Fruit fly (Drosophila melanogaster) whole organism, embryonic: Measurements from ENCODE around the gene Lon.

Experiments
- Awh ChIP-seq: fragments of 200-800 bp; sonication (Bioruptor generic); IDR thresholded peaks from 2 replicates; pipeline ENCODE4, ENCODE4 v1.3.6; 2022; ENCODE audit warnings: missing biosample characterization, missing genetic modification characterization
- CG10209 ChIP-seq: fragments of 200-800 bp; sonication (Bioruptor generic); optimal IDR thresholded peaks from 3 replicates; lab custom pipeline; 2017; ENCODE audit warnings: missing biosample characterization, mild to moderate bottlenecking, missing genetic modification characterization, missing genetic modification reagents
- CG10267 ChIP-seq: fragments of 200-800 bp; sonication (Bioruptor generic); optimal IDR thresholded peaks from 2 replicates; lab custom pipeline; 2018; ENCODE audit warnings: missing biosample characterization, mild to moderate bottlenecking, missing genetic modification characterization, moderate library complexity
- CG11398 ChIP-seq: fragments of 200-800 bp; sonication (Bioruptor generic); optimal IDR thresholded peaks from 2 replicates; lab custom pipeline; 2016; ENCODE audit warnings: missing biosample characterization, missing genetic modification characterization
- CG11456 ChIP-seq: fragments of 200-800 bp; sonication (Bioruptor generic); IDR thresholded peaks from 3 replicates; pipeline ENCODE4 v1.3.6; 2022; ENCODE audit warnings: missing biosample characterization, missing genetic modification characterization
- CG12071 ChIP-seq: fragments of 200-800 bp; sonication (Bioruptor generic); optimal IDR thresholded peaks from 3 replicates; lab custom pipeline; 2018; ENCODE audit warnings: missing biosample characterization, mild to moderate bottlenecking, missing genetic modification characterization
- CG12155 ChIP-seq: fragments of 200-800 bp; sonication (Bioruptor generic); optimal IDR thresholded peaks from 3 replicates; lab custom pipeline; 2016; ENCODE audit warnings: missing biosample characterization, missing genetic modification characterization
- CG12299 ChIP-seq: fragments of 200-800 bp; sonication (Bioruptor generic); optimal IDR thresholded peaks from 2 replicates; lab custom pipeline; 2018; ENCODE audit warnings: missing biosample characterization, mild to moderate bottlenecking, missing genetic modification characterization
- CG14965 ChIP-seq: fragments of 200-800 bp; sonication (Bioruptor generic); optimal IDR thresholded peaks from 2 replicates; lab custom pipeline; 2016; ENCODE audit warnings: missing biosample characterization, missing genetic modification characterization, borderline replicate concordance
- CG17385 ChIP-seq: fragments of 200-800 bp; sonication (Bioruptor generic); optimal IDR thresholded peaks from 3 replicates; lab custom pipeline; 2018; ENCODE audit warnings: missing biosample characterization, mild to moderate bottlenecking, missing genetic modification characterization
- CG17612 ChIP-seq: fragments of 200-800 bp; sonication (Bioruptor generic); IDR thresholded peaks from 2 replicates; pipeline ENCODE4 v1.3.6; 2022; ENCODE audit warnings: missing biosample characterization, missing genetic modification characterization
- CG4360 ChIP-seq: fragments of 200-800 bp; sonication (Bioruptor generic); IDR thresholded peaks from 2 replicates; pipeline ENCODE4 v1.3.6; 2022; ENCODE audit warnings: missing biosample characterization, missing genetic modification characterization
- CG4617 ChIP-seq: fragments of 200-800 bp; sonication (Bioruptor generic); optimal IDR thresholded peaks from 3 replicates; lab custom pipeline; 2016; ENCODE audit warnings: missing biosample characterization, missing genetic modification characterization, borderline replicate concordance
- CG6654 ChIP-seq: fragments of 200-800 bp; sonication (Bioruptor generic); optimal IDR thresholded peaks from 2 replicates; lab custom pipeline; 2017; ENCODE audit warnings: missing biosample characterization, mild to moderate bottlenecking, missing genetic modification characterization
- CG7372 ChIP-seq: fragments of 200-800 bp; sonication (Bioruptor generic); IDR thresholded peaks from 2 replicates; pipeline ENCODE4 v1.3.6; 2022; ENCODE audit warnings: missing biosample characterization, missing genetic modification characterization
- CG8944 ChIP-seq: fragments of 200-800 bp; sonication (Bioruptor generic); optimal IDR thresholded peaks from 3 replicates; lab custom pipeline; 2016; ENCODE audit warnings: missing biosample characterization, missing genetic modification characterization
- Gsc ChIP-seq: fragments of 200-800 bp; sonication (Bioruptor generic); IDR thresholded peaks from 2 replicates; pipeline ENCODE4 v1.3.6; 2022; ENCODE audit warnings: missing biosample characterization, missing genetic modification characterization
- HLH4C ChIP-seq: fragments of 200-800 bp; sonication (Bioruptor generic); IDR thresholded peaks from 3 replicates; pipeline ENCODE4 v1.3.6; 2022; ENCODE audit warnings: missing biosample characterization, missing genetic modification characterization; ENCODE audit not compliant: partially characterized antibody
- Hmr ChIP-seq: fragments of 200-800 bp; sonication (Bioruptor generic); optimal IDR thresholded peaks from 3 replicates; lab custom pipeline; 2017; ENCODE audit warnings: mild to moderate bottlenecking, missing biosample characterization, missing genetic modification reagents, missing genetic modification characterization
- Hr51 ChIP-seq, 2 experiments: fragments of 200-800 bp; sonication (Bioruptor generic); optimal IDR thresholded peaks; 2 replicates in 1 of 2; 3 replicates in 1 of 2; lab custom pipeline; 2016 to 2018; ENCODE audit warnings: missing biosample characterization in 2 of 2, missing genetic modification characterization in 2 of 2, mild to moderate bottlenecking in 1 of 2, moderate library complexity in 1 of 2
- Hsf ChIP-seq: fragments of 200-800 bp; sonication (Bioruptor generic); optimal IDR thresholded peaks from 3 replicates; lab custom pipeline; 2016; ENCODE audit warnings: missing biosample characterization, missing genetic modification characterization
- Lhr ChIP-seq: fragments of 200-800 bp; sonication (Bioruptor generic); optimal IDR thresholded peaks from 3 replicates; lab custom pipeline; 2017; ENCODE audit warnings: mild to moderate bottlenecking, missing biosample characterization, missing genetic modification reagents, missing genetic modification characterization
- MBD-R2 ChIP-seq: fragments of 200-800 bp; sonication (Bioruptor generic); IDR thresholded peaks from 2 replicates; pipeline ENCODE4 v1.3.6; 2022; ENCODE audit warnings: missing biosample characterization, missing genetic modification characterization
- NC2α ChIP-seq: fragments of 200-800 bp; sonication (Bioruptor generic); optimal IDR thresholded peaks from 2 replicates; lab custom pipeline; 2016; ENCODE audit warnings: missing biosample characterization, missing genetic modification characterization
- Sin3A ChIP-seq: fragments of >200 bp; optimal IDR thresholded peaks from 2 replicates; lab custom pipeline; 2018
- Vsx1 ChIP-seq: fragments of 200-800 bp; sonication (Bioruptor generic); optimal IDR thresholded peaks from 2 replicates; lab custom pipeline; 2017; ENCODE audit warnings: missing biosample characterization, mild to moderate bottlenecking, missing genetic modification characterization, missing genetic modification reagents
- amos ChIP-seq: fragments of 200-800 bp; sonication (Bioruptor generic); IDR thresholded peaks from 2 replicates; pipeline ENCODE4 v1.3.6; 2022; ENCODE audit warnings: missing biosample characterization, missing genetic modification characterization; ENCODE audit not compliant: partially characterized antibody
- bbx ChIP-seq: fragments of 200-800 bp; sonication (Bioruptor generic); IDR thresholded peaks from 2 replicates; pipeline ENCODE4 v1.3.6; 2022; ENCODE audit warnings: missing biosample characterization, missing genetic modification characterization; ENCODE audit not compliant: partially characterized antibody
- chif ChIP-seq, 2 experiments: fragments of 200-800 bp; sonication (Bioruptor generic); optimal IDR thresholded peaks; 3 replicates each; lab custom pipeline; 2016; ENCODE audit warnings: missing biosample characterization in 2 of 2, missing genetic modification characterization in 2 of 2
- chinmo ChIP-seq: fragments of 200-800 bp; sonication (Bioruptor generic); IDR thresholded peaks from 4 replicates; pipeline ENCODE4 v1.3.6; 2022; ENCODE audit warnings: missing biosample characterization, missing genetic modification characterization; ENCODE audit not compliant: partially characterized antibody
- disco-r ChIP-seq: fragments of 200-800 bp; sonication (Bioruptor generic); optimal IDR thresholded peaks from 2 replicates; lab custom pipeline; 2016; ENCODE audit warnings: missing biosample characterization, missing genetic modification characterization
- dpn ChIP-seq, 2 experiments: fragments of 200-800 bp; sonication (Bioruptor generic); optimal IDR thresholded peaks; 3 replicates each; lab custom pipeline; 2016; ENCODE audit warnings: missing biosample characterization in 2 of 2, missing genetic modification characterization in 2 of 2
- dysf ChIP-seq: fragments of 200-800 bp; sonication (Bioruptor generic); IDR thresholded peaks from 3 replicates; pipeline ENCODE4 v1.3.6; 2022; ENCODE audit warnings: missing biosample characterization, missing genetic modification characterization
- exex ChIP-seq: fragments of 200-800 bp; sonication (Bioruptor generic); optimal IDR thresholded peaks from 4 replicates; lab custom pipeline; 2018; ENCODE audit warnings: missing biosample characterization, mild to moderate bottlenecking, missing genetic modification characterization, moderate library complexity
- gce ChIP-seq: fragments of 200-800 bp; sonication (Bioruptor generic); IDR thresholded peaks from 3 replicates; pipeline ENCODE4 v1.3.6; 2022; ENCODE audit warnings: missing biosample characterization, missing genetic modification characterization
- gcm ChIP-seq: fragments of 200-800 bp; sonication (Bioruptor generic); optimal IDR thresholded peaks from 2 replicates; lab custom pipeline; 2019; ENCODE audit warnings: missing biosample characterization, mild to moderate bottlenecking, missing genetic modification characterization, moderate library complexity
- hkb ChIP-seq, 2 experiments: fragments of 200-800 bp in 1 of 2; fragments of >200 bp in 1 of 2; sonication (Bioruptor generic) in 1 of 2; IDR thresholded peaks in 1 of 2; optimal IDR thresholded peaks in 1 of 2; 2 replicates each; pipeline versions ENCODE4 v1.3.6 to Lab custom; 2017 to 2022; ENCODE audit warnings: missing biosample characterization in 1 of 2, missing genetic modification characterization in 1 of 2
- inv ChIP-seq: fragments of 200-800 bp; sonication (Bioruptor generic); IDR thresholded peaks from 2 replicates; pipeline ENCODE4 v1.3.6; 2022; ENCODE audit warnings: missing biosample characterization, missing genetic modification characterization; ENCODE audit not compliant: partially characterized antibody
- kah ChIP-seq: fragments of 200-800 bp; sonication (Bioruptor generic); optimal IDR thresholded peaks from 2 replicates; lab custom pipeline; 2018; ENCODE audit warnings: missing biosample characterization, mild to moderate bottlenecking, missing genetic modification characterization
- lmd ChIP-seq: fragments of 200-800 bp; sonication (Bioruptor generic); IDR thresholded peaks from 2 replicates; pipeline ENCODE4 v1.3.6; 2022; ENCODE audit warnings: missing biosample characterization, missing genetic modification characterization
- onecut ChIP-seq: fragments of 200-800 bp; sonication (Bioruptor generic); IDR thresholded peaks from 2 replicates; pipeline ENCODE4 v1.3.6; 2022; ENCODE audit warnings: missing biosample characterization, missing genetic modification characterization
- pho ChIP-seq: fragments of 200-800 bp; sonication (Bioruptor generic); optimal IDR thresholded peaks from 2 replicates; lab custom pipeline; 2016; ENCODE audit warnings: missing biosample characterization, missing genetic modification characterization
- schlank ChIP-seq: fragments of 200-800 bp; sonication (Bioruptor generic); optimal IDR thresholded peaks from 2 replicates; lab custom pipeline; 2018; ENCODE audit warnings: missing biosample characterization, mild to moderate bottlenecking, missing genetic modification characterization
- sd ChIP-seq: fragments of 200-800 bp; sonication (Bioruptor generic); optimal IDR thresholded peaks from 3 replicates; lab custom pipeline; 2018; ENCODE audit warnings: missing biosample characterization, mild to moderate bottlenecking, missing genetic modification characterization, moderate library complexity
- sna ChIP-seq: fragments of 200-800 bp; sonication (Bioruptor generic); IDR thresholded peaks from 2 replicates; pipeline ENCODE4 v1.3.6; 2022; ENCODE audit warnings: missing biosample characterization, missing genetic modification characterization; ENCODE audit not compliant: partially characterized antibody
- sr ChIP-seq: fragments of 200-800 bp; sonication (Bioruptor generic); IDR thresholded peaks from 3 replicates; pipeline ENCODE4 v1.3.6; 2022; ENCODE audit warnings: missing biosample characterization, missing genetic modification characterization
- tin ChIP-seq: fragments of 200-800 bp; sonication (Bioruptor generic); optimal IDR thresholded peaks from 3 replicates; lab custom pipeline; 2016; ENCODE audit warnings: missing biosample characterization, missing genetic modification characterization
- tx ChIP-seq: fragments of 200-800 bp; sonication (Bioruptor generic); optimal IDR thresholded peaks from 2 replicates; lab custom pipeline; 2016; ENCODE audit warnings: missing biosample characterization, missing genetic modification characterization
- zf30C ChIP-seq: fragments of 200-800 bp; sonication (Bioruptor generic); optimal IDR thresholded peaks from 3 replicates; lab custom pipeline; 2018; ENCODE audit warnings: missing biosample characterization, mild to moderate bottlenecking, missing genetic modification characterization

Gene Lon

DNA sequence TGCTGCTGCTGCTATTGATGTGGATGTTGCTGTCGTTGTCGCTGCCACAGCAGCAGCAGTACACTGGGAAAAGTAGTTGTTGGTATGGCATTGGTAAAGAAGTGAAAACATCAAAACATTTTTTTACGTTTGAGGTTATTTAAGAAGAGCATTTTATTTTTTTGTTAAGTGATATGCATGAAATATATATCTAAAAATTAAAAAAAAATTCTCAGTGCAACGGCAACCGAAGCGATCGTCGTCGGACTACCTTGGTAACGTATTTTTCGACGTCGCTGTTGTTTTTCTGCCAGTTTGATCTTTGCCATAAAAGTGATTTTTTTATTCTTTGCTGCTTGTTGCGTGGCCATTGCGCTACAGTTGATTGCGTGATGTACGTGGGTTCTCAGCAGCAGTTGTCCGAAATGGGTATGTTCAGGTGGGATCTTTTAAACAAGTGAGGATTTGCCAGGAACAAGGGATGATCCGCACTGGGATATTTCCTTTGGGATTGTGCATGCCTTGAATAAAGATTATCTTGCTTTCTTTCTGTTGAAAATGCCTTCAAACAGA is 51.2 kb downstream of the Lon start (continued):
- TF ChIP-seq gcm = peak; percentile 95
- TF ChIP-seq tin (GFP tag; lab: Kevin White, UChicago) = peak; percentile 97
- peak; percentile 92 for TF ChIP-seq Lhr (GFP tag; lab: Kevin White, UChicago)
- TF ChIP-seq onecut (GFP tag; lab: Robert Waterston, UW) = peak; percentile 91
- TF ChIP-seq amos (GFP tag; lab: Robert Waterston, UW) = no peak
- TF ChIP-seq Vsx1 (GFP tag; lab: Kevin White, UChicago) = peak; percentile 92
- peak; percentile 89 for TF ChIP-seq gce (GFP tag; lab: Robert Waterston, UW)
- peak; percentile 90 for TF ChIP-seq CG7372 (GFP tag; lab: Robert Waterston, UW)
- TF ChIP-seq pho = peak; percentile 90
- peak; percentile 93 for TF ChIP-seq CG17385 (GFP tag; lab: Kevin White, UChicago)
- TF ChIP-seq chif (GFP tag; optimal IDR thresholded peaks at IDR 0.05; lab: Kevin White, UChicago) = peak; percentile 89 to 96
- TF ChIP-seq sr (GFP tag; lab: Robert Waterston, UW) = peak; percentile 71; the same call in 2 of the 3 replicates
- peak; percentile 90 for TF ChIP-seq CG4617 (GFP tag; lab: Kevin White, UChicago)
- TF ChIP-seq tx (GFP tag; lab: Kevin White, UChicago) = peak; percentile 90
- TF ChIP-seq sna = no peak
- peak; percentile 87 for TF ChIP-seq NC2α (GFP tag; lab: Kevin White, UChicago)
- peak; percentile 87 for TF ChIP-seq CG11456 (GFP tag; lab: Robert Waterston, UW)
- TF ChIP-seq disco-r (GFP tag; lab: Kevin White, UChicago) = peak; percentile 83
- peak; percentile 94 for TF ChIP-seq Hr51 (GFP tag; optimal IDR thresholded peaks at IDR 0.05; lab: Kevin White, UChicago)
- peak; percentile 96 for TF ChIP-seq dysf
- TF ChIP-seq Hmr (GFP tag; lab: Kevin White, UChicago) = peak; percentile 93
- no peak for TF ChIP-seq bbx (GFP tag; lab: Robert Waterston, UW)
- TF ChIP-seq CG17612 (GFP tag; lab: Robert Waterston, UW) = peak; percentile 79
- peak; percentile 93 to 96 for TF ChIP-seq dpn (GFP tag; optimal IDR thresholded peaks at IDR 0.05; lab: Kevin White, UChicago)
- peak; percentile 73 for TF ChIP-seq CG6654 (GFP tag; lab: Kevin White, UChicago)
- no peak for TF ChIP-seq Sin3A (lab: Kevin White, UChicago)
- peak; percentile 96 for TF ChIP-seq Hsf (GFP tag; lab: Kevin White, UChicago)
- TF ChIP-seq CG4360 = peak; percentile 79
- TF ChIP-seq sd (tag; lab: Kevin White, UChicago) = peak; percentile 82
- peak; percentile 59 for TF ChIP-seq CG14965 (GFP tag; lab: Kevin White, UChicago)
- peak; percentile 94 for TF ChIP-seq Awh (GFP tag; lab: Robert Waterston, UW)
- peak; percentile 88 for TF ChIP-seq schlank (tag; lab: Kevin White, UChicago)
- TF ChIP-seq CG10209 (GFP tag; lab: Kevin White, UChicago) = peak; percentile 95
- peak; percentile 87 for TF ChIP-seq CG12071 (GFP tag; lab: Kevin White, UChicago)
- peak; percentile 84 for TF ChIP-seq CG11398 (GFP tag; lab: Kevin White, UChicago)
- no peak for TF ChIP-seq HLH4C (GFP tag; lab: Robert Waterston, UW)
- TF ChIP-seq Gsc (GFP tag; lab: Robert Waterston, UW) = no peak
- TF ChIP-seq CG10267 (tag; lab: Kevin White, UChicago) = peak; percentile 92
- peak; percentile 89 for TF ChIP-seq CG8944 (GFP tag; lab: Kevin White, UChicago)
- no peak for TF ChIP-seq inv (GFP tag; lab: Robert Waterston, UW)
- 0 out of 4 replicates have a peak, but pooled peaks have one; percentile 70 for TF ChIP-seq chinmo (GFP tag; lab: Robert Waterston, UW)
- TF ChIP-seq zf30C (GFP tag; lab: Kevin White, UChicago) = peak; percentile 98
- peak; percentile 73 for TF ChIP-seq exex (tag; lab: Kevin White, UChicago)
- TF ChIP-seq lmd (GFP tag; lab: Robert Waterston, UW) = peak; percentile 94
- peak; percentile 93 for TF ChIP-seq CG12155 (GFP tag; lab: Kevin White, UChicago)
- peak; percentile 96 for TF ChIP-seq CG12299
- peak; percentile 92 for TF ChIP-seq MBD-R2 (GFP tag; lab: Robert Waterston, UW)
- TF ChIP-seq kah (GFP tag; lab: Kevin White, UChicago) = peak; percentile 93
- no peak for TF ChIP-seq hkb (optimal IDR thresholded peaks at IDR 0.05; lab: Kevin White, UChicago)
- peak; percentile 97 for TF ChIP-seq hkb (GFP tag; IDR thresholded peaks at IDR 0.05; lab: Robert Waterston, UW)
